Worm (Caenorhabditis elegans) whole organism, early embryonic: Measurements from ENCODE around the gene trap-4.

ENCODE experiments used
- B0310.2 ChIP-seq: sonication (generic microtip); optimal IDR thresholded peaks from 2 replicates; lab custom pipeline; 2016; ENCODE audit warnings: mild to moderate bottlenecking, missing genetic modification characterization, missing compliant biosample characterization
- ama-1 ChIP-seq: fragments of 150-350 bp; optimal IDR thresholded peaks from 2 replicates; lab custom pipeline; 2014
- ceh-13 ChIP-seq: fragments of 200-800 bp; sonication (Bioruptor generic); optimal IDR thresholded peaks from 2 replicates; lab custom pipeline; 2018; ENCODE audit warnings: mild to moderate bottlenecking, missing genetic modification characterization, missing compliant biosample characterization
- flt-1 ChIP-seq: fragments of 200-800 bp; sonication (Bioruptor generic); IDR thresholded peaks from 2 replicates; pipeline ENCODE4 v1.3.6; 2022; ENCODE audit warnings: missing genetic modification characterization, missing compliant biosample characterization
- pes-1 ChIP-seq: fragments of 200-800 bp; sonication (Bioruptor generic); IDR thresholded peaks from 2 replicates; pipeline ENCODE4 v1.3.6; 2022; ENCODE audit warnings: missing genetic modification reagents, missing genetic modification characterization, missing compliant biosample characterization
- sea-1 ChIP-seq: fragments of 200-800 bp; sonication (Bioruptor generic); conservative IDR thresholded peaks from 2 replicates; pipeline ENCODE4 v1.3.6; 2022; ENCODE audit warnings: missing genetic modification characterization, missing compliant biosample characterization
- tbx-11 ChIP-seq: fragments of 200-800 bp; sonication (Bioruptor generic); IDR thresholded peaks from 2 replicates; pipeline ENCODE4 v1.3.6; 2022; ENCODE audit warnings: missing genetic modification characterization, missing compliant biosample characterization
- tbx-37 ChIP-seq: fragments of 200-800 bp; sonication (Bioruptor generic); conservative IDR thresholded peaks from 2 replicates; pipeline ENCODE4 v1.3.6; 2022; ENCODE audit warnings: missing genetic modification reagents, missing genetic modification characterization, missing compliant biosample characterization

ce11 chrIII:11874242-11874641 is 46.3 kb upstream of the trap-4 start:
- TF ChIP-seq flt-1 (no peak), pes-1 (GFP tag; lab: Robert Waterston, UW) (no peak), ceh-13 (GFP tag; lab: Kevin White, UChicago) (no peak), B0310.2 (tag; lab: Kevin White, UChicago) (no peak), ama-1 (lab: Kevin White, UChicago) (no peak), tbx-11 (GFP tag; lab: Robert Waterston, UW) (no peak), sea-1 (GFP tag; lab: Robert Waterston, UW) (no peak), tbx-37 (GFP tag; lab: Robert Waterston, UW) (no peak)
